Worm (Caenorhabditis elegans): ENCODE measurements around the gene ogdh-1.

Gene ogdh-1

DNA sequence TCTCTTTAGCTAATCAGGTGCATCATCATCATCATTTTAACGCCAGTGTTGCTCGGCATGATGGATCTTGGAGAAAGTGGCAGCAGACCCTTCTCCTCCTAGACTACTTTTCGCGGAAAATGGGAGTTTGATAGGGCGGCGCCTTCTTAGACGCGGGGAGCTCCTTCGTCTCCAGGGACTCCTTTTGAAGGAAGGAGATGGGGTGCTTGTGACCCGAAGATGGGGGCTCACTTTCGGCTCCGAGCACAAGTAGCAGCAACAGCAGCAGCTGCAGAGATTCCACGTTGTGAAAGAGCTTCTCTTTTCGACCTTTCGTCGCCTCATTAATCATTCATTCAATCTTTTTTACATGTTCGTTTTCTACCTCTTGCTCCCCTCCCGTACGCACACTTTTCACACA is 36.4 kb downstream of the ogdh-1 start:
- TF ChIP-seq hnd-1 (tag; optimal IDR thresholded peaks at IDR 0.05) (no peak), hmbx-1 (tag; optimal IDR thresholded peaks at IDR 0.05) (no peak), sea-1 (GFP tag; conservative IDR thresholded peaks at IDR 0.05) (no peak), ceh-36 (tag; optimal IDR thresholded peaks at IDR 0.05) (no peak), ceh-13 (GFP tag; optimal IDR thresholded peaks at IDR 0.05) (no peak), pes-1 (GFP tag; IDR thresholded peaks at IDR 0.05) (no peak), ets-7 (tag; optimal IDR thresholded peaks at IDR 0.05) (no peak), ama-1 (optimal IDR thresholded peaks at IDR 0.05) (no peak), B0310.2 (tag; optimal IDR thresholded peaks at IDR 0.05) (no peak), hmg-4 (GFP tag; optimal IDR thresholded peaks at IDR 0.05) (no peak), tbx-11 (GFP tag; IDR thresholded peaks at IDR 0.05) (no peak), tbx-37 (GFP tag; conservative IDR thresholded peaks at IDR 0.05) (no peak), scrt-1 (GFP tag; IDR thresholded peaks at IDR 0.05) (no peak), flt-1 (GFP tag; IDR thresholded peaks at IDR 0.05) (no peak)

DNA sequence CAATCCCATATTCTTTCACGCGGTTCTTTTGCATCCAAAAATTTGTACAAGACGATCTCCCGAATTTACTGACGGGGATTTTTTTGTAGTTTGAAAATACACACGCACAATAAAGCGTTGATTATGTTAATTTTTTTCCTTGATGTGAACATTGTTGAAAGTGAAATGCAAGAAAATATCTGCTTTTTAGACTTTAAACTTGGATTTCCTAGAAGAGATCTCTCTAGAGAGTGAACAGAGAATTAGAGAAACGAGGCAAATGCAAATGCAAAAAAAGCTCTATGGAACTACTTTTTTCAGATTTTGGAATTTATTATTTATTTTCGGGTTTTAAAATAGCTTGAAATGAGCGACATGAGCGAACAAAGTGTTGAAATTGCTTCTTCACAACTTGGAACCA is 38.7 kb downstream of the ogdh-1 start, which contains the start of gene F29B9.1:
Gene F29B9.1, plus strand, starts transcription at position 301 of the 400 bp plus-strand sequence.
- TF ChIP-seq ceh-13 (GFP tag; optimal IDR thresholded peaks at IDR 0.05) (no peak), tbx-37 (GFP tag; conservative IDR thresholded peaks at IDR 0.05) (no peak), scrt-1 (GFP tag; IDR thresholded peaks at IDR 0.05) (no peak), pes-1 (GFP tag; IDR thresholded peaks at IDR 0.05) (no peak), hmbx-1 (tag; optimal IDR thresholded peaks at IDR 0.05) (no peak), hmg-4 (GFP tag; optimal IDR thresholded peaks at IDR 0.05) (no peak), B0310.2 (tag; optimal IDR thresholded peaks at IDR 0.05) (no peak), ets-7 (tag; optimal IDR thresholded peaks at IDR 0.05) (no peak), aly-1 (tag; optimal IDR thresholded peaks at IDR 0.05) (no peak), ceh-36 (tag; optimal IDR thresholded peaks at IDR 0.05) (no peak)

DNA sequence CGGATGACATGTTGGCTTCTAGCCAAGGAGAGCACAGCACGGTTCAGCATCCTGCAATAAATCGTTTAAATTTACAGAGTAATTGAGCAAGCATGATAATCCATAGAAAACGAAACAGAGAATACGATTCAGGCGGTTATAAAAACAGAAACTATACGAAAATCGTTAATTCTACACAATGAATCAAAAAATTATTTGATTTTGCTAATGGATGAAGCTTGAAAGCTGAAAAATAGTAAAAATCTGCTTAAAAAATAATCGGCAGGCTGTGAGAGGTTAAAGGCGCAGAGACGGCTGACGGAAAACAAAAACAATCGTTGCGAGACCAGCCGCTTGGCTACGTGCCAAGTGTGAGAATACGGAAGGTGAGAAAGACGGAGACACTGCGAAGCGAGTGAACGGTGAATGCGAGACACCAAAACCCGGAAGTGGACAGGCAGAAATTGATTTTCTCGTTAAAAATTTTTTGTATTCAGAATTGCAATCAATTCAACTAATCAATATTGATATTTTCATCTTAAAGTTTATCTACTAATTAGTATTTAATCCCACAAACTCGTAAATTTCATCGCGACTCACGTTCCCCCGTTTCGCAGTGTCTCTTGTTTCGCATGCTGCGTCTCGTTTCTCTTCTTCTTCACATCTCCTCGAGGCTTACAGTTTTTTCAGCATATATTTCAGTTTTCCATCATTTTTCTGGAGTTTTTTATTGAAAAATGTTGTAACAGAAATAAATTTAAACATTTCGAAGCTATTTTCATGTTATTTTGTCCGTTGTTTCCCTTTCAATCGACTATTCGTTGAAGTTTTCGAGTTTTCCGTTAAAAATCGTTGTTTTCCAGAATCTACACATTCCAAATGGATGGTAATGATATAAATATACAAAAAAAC is 43.4 kb downstream of the ogdh-1 start, which contains the start of the genes F29B9.11 and jmjd-1.2:
Gene F29B9.11, minus strand, starts transcription at position 51 of the 891 bp plus-strand sequence.
Gene jmjd-1.2, plus strand, starts transcription at position 841 of the 891 bp plus-strand sequence.
- no peak for TF ChIP-seq ama-1 (optimal IDR thresholded peaks at IDR 0.05)
- TF ChIP-seq sea-1 (GFP tag; conservative IDR thresholded peaks at IDR 0.05), result peak; percentile 58; the same call in 1 of the 2 replicates
- TF ChIP-seq F13C5.2 (tag; optimal IDR thresholded peaks at IDR 0.05), result peak; percentile 77
- TF ChIP-seq tbx-37 (GFP tag; conservative IDR thresholded peaks at IDR 0.05), result 0 out of 2 replicates have a peak, but pooled peaks have one; percentile 48
- TF ChIP-seq tra-4 (tag; optimal IDR thresholded peaks at IDR 0.05), result peak; percentile 56
- TF ChIP-seq hmbx-1 (tag; optimal IDR thresholded peaks at IDR 0.05), result peak; percentile 46
- peak; percentile 34 for TF ChIP-seq ceh-13 (GFP tag; optimal IDR thresholded peaks at IDR 0.05)
- TF ChIP-seq tbx-11 (GFP tag; IDR thresholded peaks at IDR 0.05), result no peak
- peak; percentile 70 for TF ChIP-seq ets-7 (tag; optimal IDR thresholded peaks at IDR 0.05)
- TF ChIP-seq B0310.2 (tag; optimal IDR thresholded peaks at IDR 0.05), result peak; percentile 56
- TF ChIP-seq hmg-4 (GFP tag; optimal IDR thresholded peaks at IDR 0.05), result peak; percentile 61
- TF ChIP-seq aly-1 (tag; optimal IDR thresholded peaks at IDR 0.05), result peak; percentile 21
- no peak for TF ChIP-seq scrt-1 (GFP tag; IDR thresholded peaks at IDR 0.05)
- no peak for TF ChIP-seq hnd-1 (tag; optimal IDR thresholded peaks at IDR 0.05)
- TF ChIP-seq pes-1 (GFP tag; IDR thresholded peaks at IDR 0.05), result peak; percentile 63

DNA sequence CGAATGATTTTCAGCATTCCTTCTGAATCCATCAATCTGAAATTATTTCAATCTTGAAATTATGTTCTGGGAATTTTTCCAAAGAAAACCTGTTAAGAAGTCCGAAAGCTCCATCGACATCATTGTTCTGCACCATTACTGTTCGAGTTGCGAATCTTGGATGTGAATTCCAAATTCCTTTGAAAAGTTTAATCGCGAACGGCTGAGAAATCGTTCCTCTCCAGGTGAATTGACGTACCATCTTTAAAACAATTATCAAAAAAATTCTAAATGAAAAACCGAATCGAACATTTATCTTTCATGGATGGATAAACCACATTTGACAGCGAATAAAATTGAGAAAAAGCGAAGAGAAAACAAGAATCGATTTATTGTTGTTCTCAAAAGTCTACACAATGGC is 44.5 kb downstream of the ogdh-1 start, which contains the start of gene mrps-21:
Gene mrps-21, minus strand, starts transcription at position 241 of the 400 bp plus-strand sequence.
- TF ChIP-seq ama-1 (optimal IDR thresholded peaks at IDR 0.05) (no peak), tbx-37 (GFP tag; conservative IDR thresholded peaks at IDR 0.05) (no peak), hmg-4 (GFP tag; optimal IDR thresholded peaks at IDR 0.05) (no peak), ets-7 (tag; optimal IDR thresholded peaks at IDR 0.05) (no peak), sea-1 (GFP tag; conservative IDR thresholded peaks at IDR 0.05) (no peak), hnd-1 (tag; optimal IDR thresholded peaks at IDR 0.05) (no peak), hmbx-1 (tag; optimal IDR thresholded peaks at IDR 0.05) (no peak), B0310.2 (tag; optimal IDR thresholded peaks at IDR 0.05) (no peak), tbx-11 (GFP tag; IDR thresholded peaks at IDR 0.05) (no peak), ceh-36 (tag; optimal IDR thresholded peaks at IDR 0.05) (no peak), ceh-13 (GFP tag; optimal IDR thresholded peaks at IDR 0.05) (no peak), F13C5.2 (tag; optimal IDR thresholded peaks at IDR 0.05) (no peak), aly-1 (tag; optimal IDR thresholded peaks at IDR 0.05) (no peak), pes-1 (GFP tag; IDR thresholded peaks at IDR 0.05) (no peak), scrt-1 (GFP tag; IDR thresholded peaks at IDR 0.05) (no peak), tra-4 (tag; optimal IDR thresholded peaks at IDR 0.05) (no peak), flt-1 (GFP tag; IDR thresholded peaks at IDR 0.05) (no peak)

DNA sequence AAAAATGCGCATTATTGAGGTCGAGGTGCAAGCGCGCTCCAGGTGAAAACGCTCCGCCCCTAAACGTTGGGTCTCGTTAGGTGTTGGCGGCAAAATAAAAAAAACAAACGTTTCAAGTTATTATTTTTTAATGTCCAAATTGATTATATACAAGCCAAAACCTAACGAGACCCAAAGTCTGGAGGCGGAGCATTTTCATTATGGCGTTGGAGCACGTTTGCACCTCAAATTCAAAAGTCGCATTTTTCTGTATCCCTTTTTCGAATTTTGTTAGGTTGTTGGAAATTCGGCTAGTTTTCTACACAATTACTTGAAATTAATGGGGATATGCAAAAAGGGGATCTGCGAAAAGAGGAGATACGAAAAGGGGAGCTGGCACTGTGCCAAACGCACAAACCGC is 45.9 kb downstream of the ogdh-1 start, which contains the start of gene col-111:
Gene col-111, minus strand, starts transcription at position 101 of the 400 bp plus-strand sequence.
- TF ChIP-seq ceh-36 (tag; optimal IDR thresholded peaks at IDR 0.05), result no peak

- no peak for TF ChIP-seq tra-4 (tag; optimal IDR thresholded peaks at IDR 0.05)
- no peak for TF ChIP-seq tbx-11 (GFP tag; IDR thresholded peaks at IDR 0.05)
- no peak for TF ChIP-seq hmg-4 (GFP tag; optimal IDR thresholded peaks at IDR 0.05)
- TF ChIP-seq scrt-1 (GFP tag; IDR thresholded peaks at IDR 0.05), result no peak
- TF ChIP-seq hmbx-1 (tag; optimal IDR thresholded peaks at IDR 0.05), result no peak
- TF ChIP-seq sea-1 (GFP tag; conservative IDR thresholded peaks at IDR 0.05), result no peak
- no peak for TF ChIP-seq ets-7 (tag; optimal IDR thresholded peaks at IDR 0.05)
- no peak for TF ChIP-seq flt-1 (GFP tag; IDR thresholded peaks at IDR 0.05)
- TF ChIP-seq pes-1 (GFP tag; IDR thresholded peaks at IDR 0.05), result no peak
- no peak for TF ChIP-seq ama-1 (optimal IDR thresholded peaks at IDR 0.05)
- no peak for TF ChIP-seq F13C5.2 (tag; optimal IDR thresholded peaks at IDR 0.05)
- TF ChIP-seq B0310.2 (tag; optimal IDR thresholded peaks at IDR 0.05), result no peak
- no peak for TF ChIP-seq aly-1 (tag; optimal IDR thresholded peaks at IDR 0.05)
- TF ChIP-seq hnd-1 (tag; optimal IDR thresholded peaks at IDR 0.05), result no peak
- TF ChIP-seq tbx-37 (GFP tag; conservative IDR thresholded peaks at IDR 0.05), result no peak
- TF ChIP-seq ceh-13 (GFP tag; optimal IDR thresholded peaks at IDR 0.05), result no peak
Measured at ce11 chrIV:4656380-4656779, 47.4 kb downstream of the ogdh-1 start.

Measured in whole organism, early embryonic.